Fruit fly (Drosophila melanogaster): ENCODE results near the gene Marf.

Gene Marf

DNA sequence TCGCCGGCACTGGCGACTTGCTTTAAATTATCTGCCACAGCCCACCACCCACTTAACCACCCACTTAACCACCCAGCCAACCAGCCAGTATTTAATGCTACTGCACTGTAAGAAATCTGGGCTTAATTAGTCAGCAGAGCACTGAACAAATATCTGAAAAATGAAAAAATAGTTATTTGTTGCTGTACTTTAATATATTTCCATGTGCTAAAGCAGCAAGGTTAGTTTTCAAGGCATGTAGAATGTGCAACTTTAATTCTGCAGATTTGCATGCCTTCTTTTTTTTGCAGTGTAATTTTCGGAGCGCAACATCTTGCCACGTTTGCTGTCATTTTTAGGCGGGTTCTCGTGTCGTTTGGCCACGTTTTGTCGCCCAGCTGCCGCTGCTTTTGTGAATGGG lies 9.9 kb downstream of the Marf start (continued):
- TF ChIP-seq sisA (GFP tag; IDR thresholded peaks at IDR 0.05) (peak; percentile 47), Adf1 (GFP tag; IDR thresholded peaks at IDR 0.05) (no peak), otp (GFP tag; IDR thresholded peaks at IDR 0.05) (peak; percentile 30; the same call in 1 of the 3 replicates), cato (GFP tag; optimal IDR thresholded peaks at IDR 0.05; ENCODE audit: borderline replicate concordance) (no peak), vvl (GFP tag; IDR thresholded peaks at IDR 0.05) (no peak), H2.0 (GFP tag; IDR thresholded peaks at IDR 0.05) (peak; percentile 7; the same call in 1 of the 2 replicates), Lhr (GFP tag; optimal IDR thresholded peaks at IDR 0.05) (no peak), fd64A (GFP tag; optimal IDR thresholded peaks at IDR 0.05) (no peak), CG7372 (GFP tag; IDR thresholded peaks at IDR 0.05) (no peak), CG13123 (GFP tag; optimal IDR thresholded peaks at IDR 0.05) (no peak), croc (GFP tag; conservative IDR thresholded peaks at IDR 0.05) (no peak), Nf-YC (tag; optimal IDR thresholded peaks at IDR 0.05) (no peak), NFAT (GFP tag; IDR thresholded peaks at IDR 0.05) (no peak), ab (GFP tag; optimal IDR thresholded peaks at IDR 0.05) (no peak), chinmo (GFP tag; IDR thresholded peaks at IDR 0.05; ENCODE audit: partially characterized antibody) (no peak), Nf-YB (GFP tag; optimal IDR thresholded peaks at IDR 0.05) (no peak), trem (tag; optimal IDR thresholded peaks at IDR 0.05) (peak; percentile 1), esg (GFP tag; conservative IDR thresholded peaks at IDR 0.05) (0 out of 2 replicates have a peak, but pooled peaks have one; percentile 18), CG10431 (GFP tag; optimal IDR thresholded peaks at IDR 0.05) (no peak), CG2678 (tag; optimal IDR thresholded peaks at IDR 0.05) (peak; percentile 73), wdn (GFP tag; IDR thresholded peaks at IDR 0.05) (no peak; the same call in 1 of the 2 replicates), h (optimal IDR thresholded peaks at IDR 0.05) (no peak), CG33557 (GFP tag; optimal IDR thresholded peaks at IDR 0.05) (no peak), CG16863 (GFP tag; optimal IDR thresholded peaks at IDR 0.05) (peak; percentile 6), fd102C (GFP tag; optimal IDR thresholded peaks at IDR 0.05) (no peak), CG2199 (GFP tag; IDR thresholded peaks at IDR 0.05) (no peak), CG13624 (GFP tag; optimal IDR thresholded peaks at IDR 0.05) (peak; percentile 51), CG15479 (GFP tag; optimal IDR thresholded peaks at IDR 0.05) (no peak), fu2 (GFP tag; optimal IDR thresholded peaks at IDR 0.05) (no peak), CG18476 (GFP tag; optimal IDR thresholded peaks at IDR 0.05) (peak; percentile 27), CG32772 (GFP tag; IDR thresholded peaks at IDR 0.05) (no peak), chn (GFP tag; optimal IDR thresholded peaks at IDR 0.05) (peak; percentile 39), CG4282 (GFP tag; optimal IDR thresholded peaks at IDR 0.05) (no peak), Jarid2 (GFP tag; optimal IDR thresholded peaks at IDR 0.05) (no peak), CG3847 (GFP tag; IDR thresholded peaks at IDR 0.05) (0 out of 2 replicates have a peak, but pooled peaks have one; percentile 20), gfzf (GFP tag; optimal IDR thresholded peaks at IDR 0.05) (no peak), Taf1 (GFP tag; IDR thresholded peaks at IDR 0.05) (no peak), row (GFP tag; IDR thresholded peaks at IDR 0.05) (peak; percentile 72), CG9215 (GFP tag; IDR thresholded peaks at IDR 0.05) (peak; percentile 29; the same call in 1 of the 2 replicates), Dll (GFP tag; IDR thresholded peaks at IDR 0.05; ENCODE audit: partially characterized antibody) (no peak), D19A (tag; optimal IDR thresholded peaks at IDR 0.05) (peak; percentile 26), CG3995 (GFP tag; optimal IDR thresholded peaks at IDR 0.05) (no peak), CG7928 (GFP tag; optimal IDR thresholded peaks at IDR 0.05) (no peak), CG31224 (GFP tag; IDR thresholded peaks at IDR 0.05) (no peak), Oaz (GFP tag; IDR thresholded peaks at IDR 0.05) (0 out of 2 replicates have a peak, but pooled peaks have one; percentile 4), ato (GFP tag; IDR thresholded peaks at IDR 0.05; ENCODE audit: partially characterized antibody) (no peak), Vsx1 (GFP tag; optimal IDR thresholded peaks at IDR 0.05) (no peak), sc (optimal IDR thresholded peaks at IDR 0.05) (no peak), sc (GFP tag; optimal IDR thresholded peaks at IDR 0.05) (no peak), ash1 (GFP tag; optimal IDR thresholded peaks at IDR 0.05) (no peak), BtbVII (GFP tag; optimal IDR thresholded peaks at IDR 0.05) (peak; percentile 26), Elba2 (GFP tag; optimal IDR thresholded peaks at IDR 0.05) (no peak)

All from whole organism, embryonic.